Worm (Caenorhabditis elegans) whole organism, L2 larva: Measurements from ENCODE around the gene F35H10.3.

Experiments
- C34F6.9 ChIP-seq: fragments of 150-350 bp; optimal IDR thresholded peaks from 2 replicates; lab custom pipeline; 2014; ENCODE audit warnings: missing biosample characterization, missing genetic modification characterization
- elt-3 ChIP-seq: sonication (generic microtip); optimal IDR thresholded peaks from 2 replicates; lab custom pipeline; 2017; ENCODE audit warnings: missing biosample characterization, missing genetic modification characterization
- mdl-1 ChIP-seq, 2 experiments: fragments of 150-350 bp in 1 of 2; sonication (generic microtip) in 1 of 2; optimal IDR thresholded peaks; 2 replicates each; lab custom pipeline; 2017; ENCODE audit warnings: missing biosample characterization in 2 of 2, missing genetic modification characterization in 2 of 2
- nhr-12 ChIP-seq: fragments of 150-350 bp; optimal IDR thresholded peaks from 2 replicates; lab custom pipeline; 2014; ENCODE audit warnings: missing biosample characterization, missing genetic modification characterization
- nhr-21 ChIP-seq: fragments of 150-350 bp; optimal IDR thresholded peaks from 2 replicates; lab custom pipeline; 2014; ENCODE audit warnings: missing biosample characterization, missing genetic modification characterization
- snpc-4 ChIP-seq: fragments of 150-350 bp; optimal IDR thresholded peaks from 2 replicates; lab custom pipeline; 2014; ENCODE audit warnings: missing biosample characterization, missing genetic modification characterization
- unc-39 ChIP-seq: fragments of 150-350 bp; optimal IDR thresholded peaks from 2 replicates; lab custom pipeline; 2014; ENCODE audit warnings: missing biosample characterization, missing genetic modification characterization
- zag-1 ChIP-seq: fragments of 150-350 bp; optimal IDR thresholded peaks from 2 replicates; lab custom pipeline; 2014; ENCODE audit warnings: missing biosample characterization, missing genetic modification characterization
- ztf-1 ChIP-seq: fragments of 200-800 bp; sonication (Bioruptor generic); conservative IDR thresholded peaks from 2 replicates; pipeline ENCODE4 v1.3.6; 2022; ENCODE audit warnings: missing genetic modification characterization, missing compliant biosample characterization

- no peak for TF ChIP-seq elt-3 (tag; lab: Kevin White, UChicago)
- no peak for TF ChIP-seq snpc-4 (tag; lab: Kevin White, UChicago)
- TF ChIP-seq zag-1 (tag; lab: Kevin White, UChicago): no peak
- TF ChIP-seq nhr-12 (tag; lab: Kevin White, UChicago): no peak
- TF ChIP-seq unc-39 (tag; lab: Kevin White, UChicago): no peak
- no peak for TF ChIP-seq nhr-21 (tag; lab: Kevin White, UChicago)
- TF ChIP-seq mdl-1 (tag; optimal IDR thresholded peaks at IDR 0.05; lab: Kevin White, UChicago): no peak
- no peak for TF ChIP-seq ztf-1 (GFP tag; lab: Robert Waterston, UW)
- TF ChIP-seq C34F6.9: no peak
Measured at ce11 chrIV:8318799-8319198, 7.0 kb upstream of the F35H10.3 start.
